Fruit fly (Drosophila melanogaster): ENCODE results near the gene Rip11.

DNA sequence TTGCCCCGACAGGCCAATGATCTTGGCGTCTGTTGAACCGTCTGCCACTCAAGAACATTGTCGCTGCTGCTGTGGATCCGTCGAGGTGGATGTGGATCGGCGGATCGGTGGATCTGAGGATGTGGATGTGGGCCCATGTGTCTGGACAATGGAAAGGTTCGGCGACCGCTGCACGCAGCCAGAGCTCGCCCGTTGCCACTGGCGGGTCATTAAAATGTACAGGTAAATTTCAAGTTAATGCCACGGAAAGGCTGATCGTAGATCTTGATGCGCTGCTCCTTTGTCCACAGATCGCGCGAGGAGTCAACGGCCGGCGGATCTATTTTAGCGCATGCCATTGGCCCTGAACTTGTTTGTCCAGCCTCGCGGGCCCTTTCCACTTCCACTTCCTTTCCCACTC, 37.1 kb upstream of the Rip11 start:
- no peak for TF ChIP-seq CG8478 (optimal IDR thresholded peaks at IDR 0.05)
- TF ChIP-seq CTCF (optimal IDR thresholded peaks at IDR 0.05) = no peak
